Worm (Caenorhabditis elegans): ENCODE measurements around the gene prdm-14.

prdm-14 gene

ce11 chrX:9045913-9046312 is at the start of gene prdm-14:
TSS of gene prdm-14 (plus strand) at chrX:9046213.
- TF ChIP-seq sox-4 (tag; optimal IDR thresholded peaks at IDR 0.05): no peak
- no peak for TF ChIP-seq fax-1 (tag; optimal IDR thresholded peaks at IDR 0.05)
- TF ChIP-seq syd-9 (tag; optimal IDR thresholded peaks at IDR 0.05): no peak
- no peak for TF ChIP-seq ztf-16 (tag; optimal IDR thresholded peaks at IDR 0.05)
- no peak for TF ChIP-seq ceh-14 (tag; optimal IDR thresholded peaks at IDR 0.05)
- TF ChIP-seq elt-4 (tag; optimal IDR thresholded peaks at IDR 0.05): no peak
- TF ChIP-seq ceh-30 (tag; optimal IDR thresholded peaks at IDR 0.05): no peak
- no peak for TF ChIP-seq unc-3 (GFP tag; conservative IDR thresholded peaks at IDR 0.05)
- no peak for TF ChIP-seq unc-3 (tag; optimal IDR thresholded peaks at IDR 0.05)
- no peak for TF ChIP-seq F13H6.1 (tag; optimal IDR thresholded peaks at IDR 0.05)
- TF ChIP-seq ceh-19 (GFP tag; optimal IDR thresholded peaks at IDR 0.05): no peak
- no peak for TF ChIP-seq T23F11.4 (GFP tag; optimal IDR thresholded peaks at IDR 0.05)
- TF ChIP-seq lin-11 (tag; optimal IDR thresholded peaks at IDR 0.05): no peak

DNA sequence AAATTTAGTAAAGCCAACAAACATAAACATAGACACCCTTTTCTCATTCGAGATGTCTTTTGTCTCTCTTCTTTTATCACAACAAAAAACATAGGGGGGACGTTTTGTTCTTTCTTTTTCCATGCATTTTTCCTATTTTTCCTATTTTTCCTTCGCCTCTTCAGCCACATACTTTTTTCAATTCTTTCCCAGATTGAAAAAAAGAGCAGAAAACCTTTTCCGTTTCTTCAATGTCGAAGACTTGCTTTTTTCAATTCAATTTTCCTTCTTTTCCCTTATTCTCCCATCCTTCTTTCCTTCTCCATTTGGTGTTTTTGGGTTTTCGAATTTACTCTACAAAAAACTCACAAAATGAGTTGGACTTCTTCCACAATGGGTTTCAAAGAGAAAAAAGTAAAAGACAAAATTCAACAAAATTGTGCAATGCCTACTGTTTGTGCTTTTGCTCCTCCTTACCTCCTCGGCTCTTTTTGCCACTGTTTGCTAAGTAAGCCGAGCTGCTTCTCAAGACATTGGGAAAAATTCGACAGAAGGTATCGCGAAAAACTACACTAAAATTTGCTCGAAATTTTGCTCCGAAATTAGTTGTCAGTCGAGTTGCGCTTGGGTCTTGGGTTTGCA is 49.4 kb upstream of the prdm-14 start:
- TF ChIP-seq ceh-34 (tag; optimal IDR thresholded peaks at IDR 0.05) (no peak), ceh-45 (GFP tag; IDR thresholded peaks at IDR 0.05) (no peak), nhr-11 (tag; optimal IDR thresholded peaks at IDR 0.05) (no peak), pros-1 (tag; optimal IDR thresholded peaks at IDR 0.05) (no peak), sdc-2 (tag; optimal IDR thresholded peaks at IDR 0.05) (no peak), sox-4 (tag; optimal IDR thresholded peaks at IDR 0.05) (no peak), elt-4 (tag; optimal IDR thresholded peaks at IDR 0.05) (no peak), rnt-1 (tag; optimal IDR thresholded peaks at IDR 0.05) (no peak), hlh-6 (tag; optimal IDR thresholded peaks at IDR 0.05) (peak; percentile 34), lin-11 (tag; optimal IDR thresholded peaks at IDR 0.05) (no peak), pha-4 (tag; optimal IDR thresholded peaks at IDR 0.05) (no peak), ceh-31 (tag; optimal IDR thresholded peaks at IDR 0.05) (no peak), unc-42 (tag; optimal IDR thresholded peaks at IDR 0.05) (peak; percentile 78), K09A11.1 (tag; optimal IDR thresholded peaks at IDR 0.05; ENCODE audit: insufficient read depth) (no peak)

DNA sequence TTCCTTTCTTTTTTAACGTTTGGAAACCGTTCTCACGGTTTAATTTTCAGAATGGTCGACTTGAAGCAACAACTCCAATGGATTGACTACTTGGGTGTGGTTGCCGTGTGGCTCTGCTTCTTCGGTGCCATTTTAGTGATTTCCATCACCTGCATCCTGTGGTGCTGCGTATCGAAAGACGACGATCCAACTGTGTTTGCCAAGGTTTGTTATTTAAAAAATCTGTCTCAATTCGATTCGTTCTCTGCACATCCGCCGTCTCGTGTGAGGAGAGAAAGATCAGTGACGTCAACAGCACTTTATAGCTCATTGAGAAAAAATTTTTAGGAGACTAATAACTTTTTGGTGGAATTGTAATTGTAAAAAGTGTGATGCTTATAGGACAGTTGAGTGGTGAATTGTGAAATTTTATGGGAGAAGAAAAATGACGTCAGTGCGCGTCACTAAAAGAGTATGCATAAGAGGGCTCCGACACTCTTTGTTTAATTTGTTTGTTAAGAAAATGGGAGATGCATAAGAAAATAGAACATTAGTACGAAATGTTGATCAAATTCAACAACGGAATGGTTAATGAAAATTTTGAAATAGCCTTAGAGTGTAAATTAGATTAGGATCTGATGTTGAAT is 48.5 kb upstream of the prdm-14 start, which contains the start of gene C24A3.2:
C24A3.2 (plus strand) TSS at position 51 of the 626 bp plus-strand sequence.
- peak; percentile 28 for TF ChIP-seq unc-42 (tag; optimal IDR thresholded peaks at IDR 0.05)
- no peak for TF ChIP-seq mec-3 (tag; optimal IDR thresholded peaks at IDR 0.05; ENCODE audit: borderline replicate concordance)

DNA sequence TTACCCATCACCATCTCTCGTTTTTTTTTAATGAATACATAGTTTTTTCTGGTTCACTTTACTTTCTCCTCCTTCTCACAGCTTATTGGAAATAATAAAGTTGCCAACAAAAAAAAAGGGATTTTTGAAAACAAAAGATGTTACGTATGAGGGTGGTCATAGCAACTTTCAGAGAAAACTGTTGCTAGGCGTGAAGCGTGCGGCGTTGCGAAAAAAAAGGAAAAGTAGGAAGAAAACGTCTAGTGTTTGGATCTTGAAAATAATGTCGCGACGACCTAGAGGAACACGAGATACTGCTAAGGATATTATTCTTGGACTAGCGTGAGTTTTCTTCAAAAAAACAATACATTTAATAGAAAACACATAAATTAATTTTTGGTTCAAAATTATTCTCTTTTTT is 47.2 kb upstream of the prdm-14 start, which contains the start of gene C24A3.1:
C24A3.1 (plus strand) TSS at position 263 of the 400 bp plus-strand sequence.
- TF ChIP-seq eyg-1 (tag; optimal IDR thresholded peaks at IDR 0.05) (no peak), pax-1 (tag; optimal IDR thresholded peaks at IDR 0.05) (no peak), sdc-2 (tag; optimal IDR thresholded peaks at IDR 0.05) (no peak), ceh-30 (tag; optimal IDR thresholded peaks at IDR 0.05) (no peak), ceh-24 (tag; optimal IDR thresholded peaks at IDR 0.05) (no peak), ceh-6 (GFP tag; optimal IDR thresholded peaks at IDR 0.05) (no peak), zip-5 (tag; optimal IDR thresholded peaks at IDR 0.05) (no peak), ceh-45 (GFP tag; IDR thresholded peaks at IDR 0.05) (no peak), lim-6 (tag; optimal IDR thresholded peaks at IDR 0.05) (no peak), ceh-34 (tag; optimal IDR thresholded peaks at IDR 0.05) (no peak), unc-86 (tag; optimal IDR thresholded peaks at IDR 0.05) (no peak)

DNA sequence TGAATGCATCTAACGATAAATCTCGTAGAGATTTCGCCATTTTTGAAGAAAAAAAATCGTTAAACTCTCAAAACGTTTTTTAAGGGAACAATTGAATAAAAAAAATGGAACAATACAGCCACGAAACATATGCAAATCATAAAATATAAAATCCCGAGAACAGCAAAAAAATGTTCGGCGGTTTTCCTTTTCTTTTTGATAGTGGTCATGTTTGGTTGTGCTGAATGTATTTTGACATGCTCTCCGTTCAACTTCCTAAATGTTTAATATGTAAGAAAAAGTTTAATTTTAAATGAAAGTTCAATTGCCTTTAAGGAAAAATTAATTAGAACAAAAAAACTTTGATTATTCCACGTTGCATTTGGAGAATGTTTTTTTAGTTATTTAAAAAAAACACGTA is 35.6 kb upstream of the prdm-14 start, which contains the start of gene C24A3.9:
C24A3.9 (minus strand) TSS at position 101 of the 400 bp plus-strand sequence.
- TF ChIP-seq ceh-48 (tag; optimal IDR thresholded peaks at IDR 0.05) (no peak), dmd-4 (tag; optimal IDR thresholded peaks at IDR 0.05; ENCODE audit: borderline replicate concordance) (no peak), fax-1 (tag; optimal IDR thresholded peaks at IDR 0.05) (no peak), hlh-8 (tag; optimal IDR thresholded peaks at IDR 0.05) (no peak), F13H6.1 (tag; optimal IDR thresholded peaks at IDR 0.05) (no peak), hlh-6 (tag; optimal IDR thresholded peaks at IDR 0.05) (no peak), nfya-1 (tag; optimal IDR thresholded peaks at IDR 0.05) (no peak), ceh-18 (tag; optimal IDR thresholded peaks at IDR 0.05) (no peak), unc-3 (GFP tag; conservative IDR thresholded peaks at IDR 0.05) (no peak), unc-3 (tag; optimal IDR thresholded peaks at IDR 0.05) (no peak), unc-42 (tag; optimal IDR thresholded peaks at IDR 0.05) (no peak), hlh-13 (GFP tag; optimal IDR thresholded peaks at IDR 0.05) (no peak), lin-11 (tag; optimal IDR thresholded peaks at IDR 0.05) (no peak), hlh-15 (tag; optimal IDR thresholded peaks at IDR 0.05) (no peak)
